Worm (Caenorhabditis elegans) whole organism, dauer: ENCODE data around the gene mrpl-16.

Experiments used
- unc-62 ChIP-seq: sonication (generic microtip); optimal IDR thresholded peaks from 2 replicates; lab custom pipeline; 2017; ENCODE audit warnings: missing biosample characterization, missing genetic modification reagents, missing genetic modification characterization

mrpl-16 gene

DNA sequence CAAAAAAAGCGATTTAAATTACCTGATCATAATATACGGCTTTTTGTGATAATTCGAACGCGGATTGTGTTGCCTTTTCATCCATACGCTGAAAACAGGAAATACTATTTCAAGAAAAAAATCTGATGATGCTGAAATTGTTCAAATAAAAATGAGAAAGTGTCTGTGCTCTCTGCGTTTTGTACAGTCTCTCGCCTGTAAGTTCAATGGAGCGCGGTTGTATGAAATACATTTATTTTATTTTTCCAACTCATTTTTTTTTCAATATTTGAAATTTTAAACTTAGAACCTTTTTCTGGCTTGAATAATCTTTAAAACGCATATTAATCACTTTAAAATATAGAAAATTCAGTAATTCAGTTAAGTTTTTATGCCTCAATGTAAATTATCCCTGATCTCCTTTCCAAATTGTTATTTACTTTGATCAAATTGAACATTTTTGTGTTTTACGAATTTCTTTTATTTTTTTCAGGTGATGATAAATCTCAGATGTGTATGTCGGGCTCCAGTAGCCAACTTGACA, at the start of gene mrpl-16, which contains the start of gene clp-2:
Gene mrpl-16, plus strand, starts transcription at position 473 of the 523 bp plus-strand sequence.
Gene clp-2, minus strand, starts transcription at position 94 of the 523 bp plus-strand sequence.
- TF ChIP-seq unc-62 = no peak

DNA sequence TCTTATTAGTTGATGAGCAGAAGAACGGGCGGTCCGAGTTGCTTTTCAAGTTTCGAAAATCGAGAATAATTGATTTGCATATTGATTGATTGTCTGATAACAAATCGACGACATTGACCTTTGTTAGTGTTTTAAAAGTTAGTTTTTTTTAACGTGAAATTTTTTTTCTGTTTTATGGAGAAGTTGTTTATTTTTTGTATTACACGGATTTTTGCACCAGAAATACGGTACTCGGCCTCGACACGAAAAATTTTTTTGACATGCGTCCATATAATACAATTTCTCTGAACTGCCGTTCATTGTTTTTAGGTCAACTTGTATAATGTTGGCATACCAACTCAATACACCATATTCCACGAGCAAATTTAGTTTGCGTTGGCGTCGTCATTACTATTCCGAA, 48.8 kb upstream of the mrpl-16 start, which contains the start of gene T23F11.2:
Gene T23F11.2, minus strand, starts transcription at position 101 of the 400 bp plus-strand sequence.
- no peak for TF ChIP-seq unc-62

DNA sequence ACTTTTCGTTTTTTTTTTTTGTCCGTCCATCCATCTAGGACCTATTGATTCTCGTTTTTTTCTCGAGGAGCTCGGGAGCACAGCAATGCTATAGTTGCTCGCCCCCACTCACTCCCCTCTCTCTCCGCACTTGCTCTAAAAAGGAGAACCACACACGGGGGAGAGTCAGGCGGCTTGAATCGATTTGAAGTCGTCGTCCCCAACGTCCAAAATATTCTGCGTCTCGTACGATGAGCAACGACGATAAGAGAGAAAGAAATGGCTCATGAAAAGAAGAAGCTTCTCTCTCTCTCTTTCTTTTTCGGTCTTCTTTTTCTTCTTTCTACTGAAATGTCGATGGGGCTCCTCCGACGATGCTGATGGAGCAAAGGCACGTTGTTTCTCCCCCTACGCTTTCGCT, 47.8 kb upstream of the mrpl-16 start:
- no peak for TF ChIP-seq unc-62

DNA sequence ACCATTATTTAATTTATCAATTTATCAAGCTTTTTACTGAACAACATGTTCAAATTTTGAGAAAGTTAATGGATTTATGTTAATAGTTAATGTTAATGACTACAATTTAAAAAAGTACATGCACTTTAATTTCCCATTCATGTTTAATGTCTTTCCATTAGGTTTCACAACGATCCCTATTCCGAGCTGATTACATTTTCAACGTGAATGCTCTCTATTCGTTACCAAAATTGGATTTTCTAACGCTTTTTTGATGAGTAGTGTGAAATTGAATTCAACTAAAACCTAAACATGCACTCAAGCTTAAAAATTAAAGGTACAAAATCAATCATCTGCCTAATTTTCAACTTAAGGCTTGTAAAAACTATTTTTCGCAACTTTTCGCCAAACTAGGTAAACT, 46.8 kb upstream of the mrpl-16 start:
- no peak for TF ChIP-seq unc-62

DNA sequence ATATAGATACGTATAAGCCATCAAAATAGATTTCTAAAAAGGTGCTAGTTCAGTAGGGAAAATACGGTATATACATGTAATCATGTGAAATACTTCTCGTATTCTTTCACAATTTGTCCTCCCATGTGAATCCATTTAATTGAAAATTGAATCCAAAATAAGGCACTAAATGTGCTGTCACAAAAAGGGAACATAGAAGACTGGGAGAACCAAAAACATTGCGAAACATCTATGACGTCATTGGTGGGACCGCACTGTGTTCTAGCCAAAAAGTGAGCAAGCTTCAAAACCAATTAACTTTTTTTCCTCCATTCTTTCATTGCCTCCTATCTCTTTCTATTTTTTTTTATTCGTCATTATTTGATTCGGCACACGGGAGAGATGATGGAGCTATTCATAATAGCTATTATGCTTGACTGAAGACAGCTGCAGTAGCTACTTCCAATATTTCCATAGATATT, 45.8 kb upstream of the mrpl-16 start, which contains the start of gene cdka-1:
Gene cdka-1, plus strand, starts transcription at position 411 of the 461 bp plus-strand sequence.
- no peak for TF ChIP-seq unc-62

DNA sequence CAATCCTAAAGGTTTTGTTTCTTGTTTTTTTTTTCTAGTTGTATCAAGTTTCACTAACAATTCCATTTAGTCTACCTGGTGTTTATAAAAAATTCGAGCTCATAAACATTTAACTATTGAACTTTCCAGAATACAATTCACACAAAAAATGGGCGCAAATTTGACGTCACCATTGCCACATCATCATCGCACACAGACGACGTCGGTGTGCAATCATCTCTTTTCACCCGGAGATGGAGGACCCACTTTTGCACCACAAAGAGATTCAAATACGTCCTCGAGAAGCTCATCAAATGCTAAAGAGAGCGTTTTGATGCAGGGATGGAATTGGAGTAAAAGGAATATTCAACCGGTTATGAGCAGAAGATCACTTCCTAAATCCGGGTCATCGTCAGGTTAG, 44.8 kb upstream of the mrpl-16 start:
- TF ChIP-seq unc-62 = no peak

DNA sequence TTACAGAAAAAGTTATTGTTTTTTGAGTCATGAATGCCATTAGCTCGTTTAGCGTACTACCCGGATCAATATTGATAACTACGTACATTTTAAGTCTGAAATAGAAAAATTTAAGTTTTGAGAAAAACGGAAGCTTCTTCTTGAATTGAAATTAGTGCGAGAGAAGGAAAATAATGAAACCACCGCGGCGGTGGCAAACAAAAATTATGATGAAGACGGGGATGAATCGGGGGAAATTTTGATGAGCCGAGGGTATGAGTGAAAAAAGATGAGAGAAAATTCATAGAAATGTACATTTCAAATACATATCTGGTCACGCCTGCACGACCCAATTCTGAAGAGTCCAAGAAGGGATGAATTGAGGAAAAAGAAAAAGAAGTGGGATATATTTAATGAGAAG, 38.9 kb upstream of the mrpl-16 start, which contains the start of gene T23F11.4:
Gene T23F11.4, minus strand, starts transcription at position 101 of the 400 bp plus-strand sequence.
- TF ChIP-seq unc-62 = no peak

DNA sequence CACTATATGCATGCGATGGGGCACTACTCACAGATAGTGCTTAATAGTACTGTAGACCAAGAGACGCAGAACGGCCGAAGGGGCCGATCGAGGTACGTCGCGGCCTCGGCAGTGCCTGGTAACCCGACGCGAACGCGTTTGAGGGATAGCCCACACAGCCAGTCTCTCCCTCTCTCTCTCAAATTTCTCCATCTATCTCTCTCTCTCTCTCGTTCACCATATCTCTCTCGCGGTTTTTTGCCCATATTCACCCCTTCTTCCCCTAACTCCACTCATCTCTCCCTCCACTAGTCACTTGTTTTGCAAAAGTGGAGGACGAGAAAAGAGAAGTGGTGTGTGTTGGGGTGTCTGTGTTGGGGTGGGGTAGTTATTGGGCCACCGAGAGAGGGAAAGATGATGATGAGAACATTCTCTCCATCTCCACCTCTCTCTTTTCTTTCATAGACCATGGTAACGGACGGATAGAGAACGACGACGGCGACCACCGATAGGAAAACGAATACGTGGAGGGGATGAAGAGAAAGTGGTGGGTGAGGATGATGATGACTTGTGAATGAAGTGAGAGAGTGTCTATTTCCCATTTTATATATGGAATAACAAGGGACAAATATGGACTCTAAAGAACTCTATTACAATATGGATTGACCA, 37.3 kb upstream of the mrpl-16 start:
- no peak for TF ChIP-seq unc-62

DNA sequence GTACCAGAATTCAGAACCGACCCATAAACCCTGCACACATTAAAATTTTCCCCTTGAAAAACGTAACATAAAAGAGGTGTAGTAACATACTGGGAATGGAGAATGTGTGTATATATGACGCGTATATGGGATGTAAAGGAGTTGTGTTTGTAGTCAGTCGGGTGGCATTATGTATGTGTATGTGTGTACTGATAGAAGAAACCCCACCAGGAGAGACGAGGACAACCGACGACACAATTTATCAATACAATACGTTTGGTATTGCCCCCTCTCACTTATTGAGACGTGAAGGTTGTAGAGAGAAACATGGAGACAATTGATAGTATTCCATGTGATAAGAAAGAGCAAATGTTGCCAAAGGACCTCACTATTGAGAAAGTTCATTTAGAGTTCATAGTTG, 36.1 kb upstream of the mrpl-16 start:
- TF ChIP-seq unc-62 = no peak

DNA sequence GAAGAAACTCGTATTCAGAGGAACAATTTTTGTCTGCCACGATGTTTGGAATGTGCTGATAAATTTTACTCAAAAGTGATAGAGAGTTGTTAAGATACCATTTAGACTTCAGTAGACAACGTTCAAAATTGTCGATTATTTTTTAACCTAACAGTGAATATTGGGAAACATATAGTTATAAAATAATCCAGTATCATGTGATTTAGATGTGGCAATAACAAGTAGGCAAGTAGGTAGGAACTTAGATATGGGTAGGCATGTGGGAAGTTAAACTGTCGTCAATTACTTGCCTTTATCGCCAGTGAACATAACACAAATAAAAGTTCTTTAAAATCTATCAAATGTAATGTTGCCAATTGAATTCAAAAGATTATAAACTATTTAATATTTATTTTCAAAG, 32.7 kb upstream of the mrpl-16 start, which contains the start of gene T23F11.11:
Gene T23F11.11, minus strand, starts transcription at position 101 of the 400 bp plus-strand sequence.
- TF ChIP-seq unc-62 = no peak

DNA sequence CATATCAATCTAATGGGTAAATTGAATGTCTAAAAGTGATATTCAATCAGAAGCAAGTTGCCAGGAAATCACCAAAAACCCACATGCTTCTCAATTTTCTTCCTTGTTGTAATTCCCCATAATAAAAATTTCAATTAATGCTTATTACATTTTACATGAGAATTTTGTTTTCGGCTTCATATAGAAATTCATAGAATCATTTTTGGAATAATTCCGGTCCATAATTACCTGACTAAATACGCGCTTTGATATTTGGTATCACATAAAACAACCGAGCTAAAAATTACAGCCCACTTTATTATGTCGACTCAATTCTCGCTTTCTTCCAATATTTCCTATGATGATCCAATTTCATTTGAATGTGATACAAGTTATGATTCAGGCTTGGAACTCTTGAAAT, 32.3 kb upstream of the mrpl-16 start, which contains the start of gene srg-13:
Gene srg-13, plus strand, starts transcription at position 301 of the 400 bp plus-strand sequence.
- no peak for TF ChIP-seq unc-62

DNA sequence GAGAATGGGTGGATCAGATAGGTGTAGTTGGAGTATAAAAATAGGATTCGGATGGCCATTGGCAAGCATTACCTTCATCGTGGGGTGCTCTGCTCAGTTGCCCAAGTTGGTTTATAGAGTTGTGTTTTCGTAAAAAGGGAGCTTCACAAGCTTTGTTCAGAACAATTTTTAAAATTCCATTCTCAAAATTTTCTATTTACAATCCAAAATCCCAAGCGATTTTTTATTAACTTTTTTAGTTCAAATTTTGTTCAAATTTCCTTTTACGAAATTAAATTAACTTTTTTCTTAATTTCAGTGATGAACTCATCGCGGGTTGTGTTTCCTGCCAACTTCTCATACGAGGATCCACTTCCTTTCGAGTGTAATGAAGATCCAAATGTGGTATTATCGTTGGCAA, 26.7 kb upstream of the mrpl-16 start, which contains the start of gene srg-10:
Gene srg-10, plus strand, starts transcription at position 301 of the 400 bp plus-strand sequence.
- no peak for TF ChIP-seq unc-62

DNA sequence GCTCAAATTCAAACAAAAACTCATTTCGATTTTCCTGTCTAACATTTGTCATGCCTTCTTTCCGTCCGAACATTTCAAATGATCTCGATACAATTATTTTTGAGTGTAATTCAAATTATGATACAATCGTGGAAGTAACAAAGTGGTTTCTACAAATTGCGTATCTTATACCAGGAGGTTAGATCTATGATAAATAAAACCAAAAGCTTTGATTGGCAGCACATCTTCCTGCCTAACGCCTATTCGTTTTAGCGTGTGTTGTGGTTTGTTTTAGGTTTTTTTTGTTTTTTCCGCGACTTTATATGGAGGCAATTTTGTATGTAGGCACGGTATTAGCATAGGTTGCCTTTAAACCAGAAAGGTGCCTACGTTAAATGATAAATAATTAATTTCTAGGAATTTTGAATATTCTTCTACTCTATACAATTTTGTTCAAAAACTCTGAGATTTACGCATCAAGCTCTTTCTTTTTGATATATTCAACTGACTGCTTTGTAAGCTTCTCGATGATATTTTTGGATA, 24.2 kb upstream of the mrpl-16 start, which contains the start of gene srg-11:
Gene srg-11, plus strand, starts transcription at position 51 of the 522 bp plus-strand sequence.
- TF ChIP-seq unc-62 = no peak

DNA sequence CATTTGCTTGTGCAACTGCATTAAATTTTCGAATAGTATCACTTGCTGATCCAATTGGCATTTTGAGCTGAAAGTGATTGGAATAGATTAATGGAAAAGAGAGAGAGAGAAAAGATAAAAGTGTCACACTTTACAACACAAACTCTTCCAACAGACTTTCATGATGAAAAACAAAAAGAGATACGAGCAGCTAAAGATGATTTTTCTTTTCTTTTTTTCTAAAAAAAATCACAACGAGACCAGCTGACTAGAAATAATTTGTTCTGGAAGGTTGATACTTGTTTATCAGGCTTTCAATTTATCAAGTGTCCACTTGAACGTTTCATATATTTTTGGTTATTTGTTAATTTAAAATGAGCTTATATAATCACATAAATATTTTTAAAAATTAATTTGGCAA, 17.1 kb upstream of the mrpl-16 start:
- no peak for TF ChIP-seq unc-62

DNA sequence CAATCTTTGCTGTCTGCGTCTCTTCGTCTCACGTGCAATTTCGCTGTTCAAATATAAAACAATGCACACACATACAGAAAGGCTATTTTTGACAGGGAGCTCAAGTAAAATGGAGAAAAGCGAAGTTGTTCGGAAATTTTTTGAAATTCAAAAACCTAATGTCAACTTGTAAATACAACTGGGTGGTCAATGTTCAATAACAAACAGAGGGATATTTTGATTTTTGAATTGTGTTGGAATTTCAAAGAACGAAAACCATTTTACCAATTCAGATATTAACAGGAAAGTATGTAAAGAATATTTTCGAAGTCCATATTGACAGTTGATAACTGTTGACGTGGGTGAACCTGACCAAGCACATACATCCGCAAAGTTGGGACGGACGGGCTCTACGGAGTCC, 15.8 kb upstream of the mrpl-16 start, which contains the start of gene tag-243:
Gene tag-243, minus strand, starts transcription at position 101 of the 400 bp plus-strand sequence.
- no peak for TF ChIP-seq unc-62

DNA sequence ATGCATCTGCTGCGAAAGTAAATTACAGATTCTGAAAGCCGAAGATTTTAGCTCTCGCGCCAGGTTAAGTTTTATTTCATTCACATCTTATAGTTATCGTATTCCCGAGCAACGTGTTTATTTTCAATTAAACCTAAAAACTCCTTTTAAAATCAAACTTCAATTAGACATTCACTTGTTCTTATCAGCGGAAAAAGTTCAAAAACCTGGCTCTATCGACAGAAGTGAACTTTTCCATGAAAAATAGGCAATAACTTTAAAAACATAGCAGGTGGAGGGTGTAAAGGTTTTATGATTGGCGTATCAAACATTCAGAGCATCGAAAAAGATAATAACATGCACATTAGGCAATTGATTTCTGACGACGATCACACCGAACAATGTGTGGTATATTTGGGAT, 15.2 kb upstream of the mrpl-16 start, which contains the start of gene ppat-1:
Gene ppat-1, plus strand, starts transcription at position 316 of the 400 bp plus-strand sequence.
- TF ChIP-seq unc-62 = no peak

DNA sequence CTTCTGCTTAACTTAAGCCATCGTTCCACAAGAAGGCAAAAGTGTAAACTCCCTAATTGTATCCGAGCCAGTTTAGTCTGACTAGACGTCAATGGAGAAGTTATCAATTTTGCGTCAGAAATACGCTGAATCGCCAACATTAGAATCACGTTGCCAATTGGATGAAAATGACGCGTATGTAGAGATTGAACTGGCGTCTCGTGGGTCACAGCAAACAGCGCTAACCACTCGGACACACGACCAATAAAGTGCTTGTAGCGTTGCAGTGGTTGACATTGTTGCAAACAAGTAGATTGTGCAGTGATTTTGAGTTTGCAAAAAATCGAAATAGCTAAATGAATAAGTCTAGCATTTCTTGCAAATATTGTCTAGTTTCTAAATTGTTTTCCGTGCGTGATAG, 14.6 kb upstream of the mrpl-16 start:
- TF ChIP-seq unc-62 = no peak
